Worm (Caenorhabditis elegans) whole organism, L2 larva: Measurements from ENCODE around the gene trcs-2.

Experiments used
- lin-13 ChIP-seq: fragments of 150-350 bp; optimal IDR thresholded peaks from 2 replicates; lab custom pipeline; 2014; ENCODE audit warnings: missing biosample characterization, missing genetic modification reagents, missing genetic modification characterization
- nhr-12 ChIP-seq: fragments of 150-350 bp; optimal IDR thresholded peaks from 2 replicates; lab custom pipeline; 2014; ENCODE audit warnings: missing biosample characterization, missing genetic modification characterization

- TF ChIP-seq lin-13 (no peak), nhr-12 (tag; lab: Kevin White, UChicago) (no peak)
These were observed 8.9 kb downstream of the trcs-2 start for ce11 chrII:8730960-8731693.
